Worm (Caenorhabditis elegans) whole organism, L2 larva: ENCODE measurements around the gene R04B5.6.

Source experiments
- C34F6.9 ChIP-seq: fragments of 150-350 bp; optimal IDR thresholded peaks from 2 replicates; lab custom pipeline; 2014; ENCODE audit warnings: missing biosample characterization, missing genetic modification characterization
- F13H6.1 ChIP-seq: sonication (generic microtip); optimal IDR thresholded peaks from 2 replicates; lab custom pipeline; 2016; ENCODE audit warnings: missing genetic modification characterization, missing compliant biosample characterization
- R02D3.7 ChIP-seq: fragments of 150-350 bp; optimal IDR thresholded peaks from 2 replicates; lab custom pipeline; 2014; ENCODE audit warnings: missing biosample characterization, missing genetic modification characterization
- aly-2 ChIP-seq: fragments of 150-350 bp; optimal IDR thresholded peaks from 2 replicates; lab custom pipeline; 2014; ENCODE audit warnings: missing biosample characterization, missing genetic modification characterization
- ama-1 ChIP-seq: fragments of 150-350 bp; optimal IDR thresholded peaks from 2 replicates; lab custom pipeline; 2018; ENCODE audit warnings: inconsistent platforms
- blmp-1 ChIP-seq: sonication (generic microtip); optimal IDR thresholded peaks from 2 replicates; lab custom pipeline; 2017; ENCODE audit warnings: missing genetic modification characterization, mild to moderate bottlenecking, missing compliant biosample characterization, antibody characterized with exemption, moderate library complexity; ENCODE audit not compliant: insufficient read depth
- ceh-82 ChIP-seq: fragments of 150-350 bp; optimal IDR thresholded peaks from 2 replicates; lab custom pipeline; 2014; ENCODE audit warnings: missing biosample characterization, missing genetic modification characterization
- crh-2 ChIP-seq: sonication (generic microtip); optimal IDR thresholded peaks from 2 replicates; lab custom pipeline; 2017; ENCODE audit warnings: missing biosample characterization, missing genetic modification characterization
- dmd-4 ChIP-seq: sonication (generic microtip); optimal IDR thresholded peaks from 2 replicates; lab custom pipeline; 2017; ENCODE audit warnings: missing biosample characterization, missing genetic modification characterization
- elt-1 ChIP-seq: fragments of 150-350 bp; optimal IDR thresholded peaks from 2 replicates; lab custom pipeline; 2014; ENCODE audit warnings: missing biosample characterization, missing genetic modification characterization
- fos-1 ChIP-seq: fragments of 150-350 bp; optimal IDR thresholded peaks from 2 replicates; lab custom pipeline; 2014; ENCODE audit warnings: missing biosample characterization, missing genetic modification characterization
- lin-13 ChIP-seq: fragments of 150-350 bp; optimal IDR thresholded peaks from 2 replicates; lab custom pipeline; 2014; ENCODE audit warnings: missing biosample characterization, missing genetic modification reagents, missing genetic modification characterization
- lin-39 ChIP-seq: fragments of 150-350 bp; optimal IDR thresholded peaks from 2 replicates; lab custom pipeline; 2014; ENCODE audit warnings: missing biosample characterization, missing genetic modification reagents, missing genetic modification characterization
- lsy-2 ChIP-seq, 2 experiments: fragments of 150-350 bp in 1 of 2; sonication (generic microtip) in 1 of 2; optimal IDR thresholded peaks; 2 replicates each; lab custom pipeline; 2014 to 2017; ENCODE audit warnings: missing biosample characterization in 2 of 2, missing genetic modification characterization in 2 of 2
- nhr-10 ChIP-seq: sonication (generic microtip); optimal IDR thresholded peaks from 2 replicates; lab custom pipeline; 2017; ENCODE audit warnings: missing biosample characterization, missing genetic modification characterization
- nhr-11 ChIP-seq: fragments of 150-350 bp; optimal IDR thresholded peaks from 2 replicates; lab custom pipeline; 2014; ENCODE audit warnings: missing biosample characterization, missing genetic modification characterization
- nhr-12 ChIP-seq: fragments of 150-350 bp; optimal IDR thresholded peaks from 2 replicates; lab custom pipeline; 2014; ENCODE audit warnings: missing biosample characterization, missing genetic modification characterization
- nhr-23 ChIP-seq: fragments of 150-350 bp; optimal IDR thresholded peaks from 2 replicates; lab custom pipeline; 2014; ENCODE audit warnings: missing biosample characterization, missing genetic modification reagents, missing genetic modification characterization
- nhr-237 ChIP-seq: fragments of 150-350 bp; optimal IDR thresholded peaks from 2 replicates; lab custom pipeline; 2014; ENCODE audit warnings: missing biosample characterization, missing genetic modification characterization
- nhr-25 ChIP-seq: fragments of 150-350 bp; sonication (generic microtip); optimal IDR thresholded peaks from 3 replicates; lab custom pipeline; 2014; ENCODE audit warnings: missing biosample characterization, missing genetic modification characterization
- nhr-77 ChIP-seq: fragments of 150-350 bp; optimal IDR thresholded peaks from 2 replicates; lab custom pipeline; 2014; ENCODE audit warnings: missing biosample characterization, missing genetic modification characterization
- sem-4 ChIP-seq: fragments of 150-350 bp; optimal IDR thresholded peaks from 2 replicates; lab custom pipeline; 2014; ENCODE audit warnings: missing biosample characterization, missing genetic modification reagents, missing genetic modification characterization
- skn-1 ChIP-seq: sonication (generic microtip); optimal IDR thresholded peaks from 2 replicates; lab custom pipeline; 2017; ENCODE audit warnings: missing biosample characterization, missing genetic modification characterization
- sma-3 ChIP-seq: sonication (generic microtip); optimal IDR thresholded peaks from 2 replicates; lab custom pipeline; 2016; ENCODE audit warnings: missing genetic modification reagents, missing genetic modification characterization, missing compliant biosample characterization
- sma-9 ChIP-seq, 2 experiments: fragments of 150-350 bp in 1 of 2; sonication (generic microtip) in 1 of 2; optimal IDR thresholded peaks; 2 replicates each; lab custom pipeline; 2014 to 2016; ENCODE audit warnings: missing genetic modification characterization in 2 of 2, mild to moderate bottlenecking in 1 of 2, missing biosample characterization in 1 of 2, missing compliant biosample characterization in 1 of 2, missing genetic modification reagents in 1 of 2, moderate library complexity in 1 of 2
- snpc-4 ChIP-seq: fragments of 150-350 bp; optimal IDR thresholded peaks from 2 replicates; lab custom pipeline; 2014; ENCODE audit warnings: missing biosample characterization, missing genetic modification characterization
- unc-39 ChIP-seq: fragments of 150-350 bp; optimal IDR thresholded peaks from 2 replicates; lab custom pipeline; 2014; ENCODE audit warnings: missing biosample characterization, missing genetic modification characterization
- unc-55 ChIP-seq: fragments of 150-350 bp; sonication (generic microtip); optimal IDR thresholded peaks from 3 replicates; lab custom pipeline; 2014; ENCODE audit warnings: missing biosample characterization, missing genetic modification reagents, missing genetic modification characterization
- unc-62 ChIP-seq: fragments of 150-350 bp; optimal IDR thresholded peaks from 2 replicates; lab custom pipeline; 2014; ENCODE audit warnings: missing biosample characterization, missing genetic modification reagents, missing genetic modification characterization
- zag-1 ChIP-seq: fragments of 150-350 bp; optimal IDR thresholded peaks from 2 replicates; lab custom pipeline; 2014; ENCODE audit warnings: missing biosample characterization, missing genetic modification characterization
- ztf-1 ChIP-seq: fragments of 200-800 bp; sonication (Bioruptor generic); conservative IDR thresholded peaks from 2 replicates; pipeline ENCODE4 v1.3.6; 2022; ENCODE audit warnings: missing genetic modification characterization, missing compliant biosample characterization
- ztf-11 ChIP-seq: sonication (generic microtip); optimal IDR thresholded peaks from 2 replicates; lab custom pipeline; 2017; ENCODE audit warnings: missing biosample characterization, missing genetic modification characterization
- ztf-4 ChIP-seq: fragments of 150-350 bp; optimal IDR thresholded peaks from 2 replicates; lab custom pipeline; 2014; ENCODE audit warnings: missing biosample characterization, missing genetic modification characterization

R04B5.6 gene

ce11 chrV:10044735-10045134 is 40.2 kb upstream of the R04B5.6 start:
- peak; percentile 30 for TF ChIP-seq F13H6.1
- TF ChIP-seq snpc-4 (tag; lab: Kevin White, UChicago), result no peak

DNA sequence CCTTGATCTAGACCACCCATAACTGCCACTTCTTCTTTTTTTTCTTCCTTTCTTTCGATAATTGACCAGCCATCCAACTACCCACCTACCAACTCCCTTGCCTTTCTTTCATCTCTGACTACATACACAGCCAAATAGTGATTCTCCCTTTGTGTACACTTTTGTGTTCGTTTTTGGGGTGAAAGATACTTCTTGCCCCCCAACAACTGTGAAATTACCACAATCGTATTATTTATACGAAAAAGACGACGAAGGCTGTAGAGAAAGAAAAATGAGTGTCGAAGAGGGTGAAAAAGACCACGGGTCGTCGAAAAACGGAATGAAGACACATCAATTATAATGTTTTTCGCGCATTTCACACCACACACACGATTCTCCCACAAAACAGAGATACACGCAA is 38.5 kb upstream of the R04B5.6 start:
- TF ChIP-seq unc-55 (GFP tag; lab: Kevin White, UChicago), result no peak
- TF ChIP-seq crh-2 (tag; lab: Kevin White, UChicago), result peak; percentile 81
- TF ChIP-seq dmd-4 (tag; lab: Kevin White, UChicago), result no peak
- TF ChIP-seq sma-3 (GFP tag; lab: Kevin White, UChicago), result peak; percentile 3
- TF ChIP-seq sma-9 (GFP tag; optimal IDR thresholded peaks at IDR 0.05; lab: Kevin White, UChicago), result peak; percentile 12
- TF ChIP-seq sma-9 (tag; optimal IDR thresholded peaks at IDR 0.05; lab: Kevin White, UChicago), result no peak
- no peak for TF ChIP-seq R02D3.7
- TF ChIP-seq nhr-12 (tag; lab: Kevin White, UChicago), result no peak
- peak; percentile 67 for TF ChIP-seq nhr-25 (tag; lab: Kevin White, UChicago)
- peak; percentile 42 for TF ChIP-seq ama-1
- TF ChIP-seq blmp-1 (tag; lab: Kevin White, UChicago), result peak; percentile 38
- TF ChIP-seq, all 48 proteins: peak for 6

DNA sequence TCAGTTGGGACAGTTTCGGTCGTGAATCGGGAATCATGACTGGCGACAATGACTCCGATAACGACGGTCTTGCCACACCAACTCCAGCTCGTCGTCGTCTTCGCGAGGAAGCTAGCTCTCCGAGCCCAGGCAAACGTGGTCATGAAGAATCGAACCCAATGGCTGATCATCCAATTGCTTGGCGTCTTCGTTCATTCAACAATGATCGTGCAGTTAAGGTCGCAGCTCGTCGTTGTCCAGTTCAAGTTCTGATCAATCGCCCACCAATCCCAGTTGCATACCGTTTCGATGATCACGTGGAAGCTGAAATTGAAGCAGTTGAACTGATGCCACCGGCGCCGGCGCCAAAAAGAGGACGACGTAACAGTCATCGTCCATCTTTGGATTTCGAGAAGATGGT is 37.8 kb upstream of the R04B5.6 start:
- no peak for TF ChIP-seq nhr-25 (tag; lab: Kevin White, UChicago)
- TF ChIP-seq fos-1, result no peak
- no peak for TF ChIP-seq lsy-2 (tag; optimal IDR thresholded peaks at IDR 0.05; lab: Kevin White, UChicago)
- no peak for TF ChIP-seq zag-1 (tag; lab: Kevin White, UChicago)
- TF ChIP-seq dmd-4 (tag; lab: Kevin White, UChicago), result no peak
- TF ChIP-seq unc-55 (GFP tag; lab: Kevin White, UChicago), result no peak
- no peak for TF ChIP-seq lin-13 (GFP tag; lab: Kevin White, UChicago)
- no peak for TF ChIP-seq blmp-1 (tag; lab: Kevin White, UChicago)
- TF ChIP-seq nhr-77, result no peak
- no peak for TF ChIP-seq R02D3.7
- TF ChIP-seq nhr-237 (tag; lab: Kevin White, UChicago), result no peak
- no peak for TF ChIP-seq sma-3 (GFP tag; lab: Kevin White, UChicago)
- TF ChIP-seq ama-1, result no peak
- no peak for TF ChIP-seq aly-2
- no peak for TF ChIP-seq nhr-12 (tag; lab: Kevin White, UChicago)
- no peak for TF ChIP-seq nhr-23 (tag; lab: Kevin White, UChicago)
- TF ChIP-seq C34F6.9 (tag; lab: Kevin White, UChicago), result no peak

ce11 chrV:10051855-10052254 is 33.1 kb upstream of the R04B5.6 start, which contains the start of gene str-118:
Gene str-118 (plus strand): TSS chrV:10052155.
- TF ChIP-seq ztf-1 (GFP tag; lab: Robert Waterston, UW), result no peak

- TF ChIP-seq blmp-1 (tag; lab: Kevin White, UChicago), result no peak
- TF ChIP-seq lsy-2 (tag; optimal IDR thresholded peaks at IDR 0.05; lab: Kevin White, UChicago), result peak; percentile 14 to 90
- peak; percentile 47 for TF ChIP-seq C34F6.9 (tag; lab: Kevin White, UChicago)
- TF ChIP-seq ama-1, result no peak
- TF ChIP-seq unc-55 (GFP tag; lab: Kevin White, UChicago), result peak; percentile 24
These were observed 30.1 kb upstream of the R04B5.6 start, which contains the start of gene yif-1 for ce11 chrV:10054872-10055271. Gene yif-1 (minus strand): TSS chrV:10054913.

DNA sequence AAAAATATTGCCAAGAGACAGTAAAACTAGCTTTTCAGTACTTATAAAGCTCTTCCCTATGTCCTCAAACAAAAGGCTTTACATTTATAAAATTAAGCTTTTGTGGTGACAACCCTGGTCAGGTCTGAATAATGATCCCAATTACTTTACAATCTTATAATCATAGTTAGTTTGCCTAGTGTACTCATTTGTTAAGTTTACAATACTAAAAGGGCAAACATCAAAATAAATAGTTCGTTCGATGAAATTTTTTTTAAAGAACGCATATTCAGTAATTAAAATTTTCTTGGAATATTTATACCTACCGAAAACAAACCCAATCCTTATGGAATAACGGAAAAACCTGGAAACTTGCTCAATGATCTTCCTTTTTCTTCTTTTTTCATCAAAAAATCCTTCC is 26.2 kb upstream of the R04B5.6 start:
- TF ChIP-seq elt-1 (tag; lab: Kevin White, UChicago) (no peak), ztf-11 (tag; lab: Kevin White, UChicago) (no peak), ceh-82 (tag; lab: Kevin White, UChicago) (no peak), nhr-11 (tag; lab: Kevin White, UChicago) (no peak), snpc-4 (tag; lab: Kevin White, UChicago) (no peak), ztf-4 (tag; lab: Kevin White, UChicago) (no peak), skn-1 (tag; lab: Kevin White, UChicago) (no peak), unc-62 (GFP tag; lab: Kevin White, UChicago) (no peak), ama-1 (no peak), R02D3.7 (no peak), unc-39 (tag; lab: Kevin White, UChicago) (no peak), F13H6.1 (no peak), nhr-10 (no peak), sem-4 (tag; lab: Kevin White, UChicago) (no peak), lin-39 (tag; lab: Kevin White, UChicago) (no peak)
